Fruit fly (Drosophila melanogaster) whole organism, prepupa: ENCODE results near the gene CG42857.

Experiments used
- Blimp-1 ChIP-seq: fragments of 200-800 bp; sonication (Bioruptor generic); optimal IDR thresholded peaks from 3 replicates; lab custom pipeline; 2017; ENCODE audit warnings: missing biosample characterization, missing genetic modification characterization, mild to moderate bottlenecking, moderate library complexity, missing genetic modification reagents
- CG10631 ChIP-seq: fragments of 200-800 bp; sonication (Bioruptor generic); optimal IDR thresholded peaks from 2 replicates; lab custom pipeline; 2016; ENCODE audit warnings: missing biosample characterization, missing genetic modification characterization
- CG11902 ChIP-seq: fragments of 200-800 bp; sonication (Bioruptor generic); optimal IDR thresholded peaks from 3 replicates; lab custom pipeline; 2016; ENCODE audit warnings: missing biosample characterization, missing genetic modification characterization
- CG15336 ChIP-seq: fragments of 200-800 bp; sonication (Bioruptor generic); IDR thresholded peaks from 2 replicates; pipeline ENCODE4 v1.3.6; 2022; ENCODE audit warnings: missing biosample characterization, missing genetic modification characterization
- CG16779 ChIP-seq: fragments of 200-800 bp; sonication (Bioruptor generic); optimal IDR thresholded peaks from 3 replicates; lab custom pipeline; 2017; ENCODE audit warnings: missing biosample characterization, mild to moderate bottlenecking, missing genetic modification characterization
- CG3032 ChIP-seq: fragments of 200-800 bp; optimal IDR thresholded peaks from 2 replicates; lab custom pipeline; 2019; ENCODE audit warnings: missing biosample characterization, mild to moderate bottlenecking, missing genetic modification characterization, moderate library complexity
- CG31627 ChIP-seq: fragments of 200-800 bp; sonication (Bioruptor generic); optimal IDR thresholded peaks from 3 replicates; lab custom pipeline; 2016; ENCODE audit warnings: missing biosample characterization, missing genetic modification characterization
- CG32006 ChIP-seq: fragments of 200-800 bp; sonication (Bioruptor generic); optimal IDR thresholded peaks from 3 replicates; lab custom pipeline; 2017; ENCODE audit warnings: missing biosample characterization, mild to moderate bottlenecking, missing genetic modification characterization
- CG3919 ChIP-seq: fragments of 200-800 bp; sonication (Bioruptor generic); optimal IDR thresholded peaks from 3 replicates; lab custom pipeline; 2016; ENCODE audit warnings: missing biosample characterization, missing genetic modification characterization
- CG4318 ChIP-seq: fragments of 200-800 bp; sonication (Bioruptor generic); optimal IDR thresholded peaks from 3 replicates; lab custom pipeline; 2017; ENCODE audit warnings: missing biosample characterization, mild to moderate bottlenecking, missing genetic modification characterization
- CG6276 ChIP-seq: fragments of 200-800 bp; sonication (Bioruptor generic); optimal IDR thresholded peaks from 2 replicates; lab custom pipeline; 2017; ENCODE audit warnings: missing biosample characterization, mild to moderate bottlenecking, missing genetic modification characterization
- CG6808 ChIP-seq: fragments of 200-800 bp; sonication (Bioruptor generic); optimal IDR thresholded peaks from 3 replicates; lab custom pipeline; 2017; ENCODE audit warnings: missing biosample characterization, missing genetic modification characterization, mild to moderate bottlenecking, moderate library complexity, missing genetic modification reagents
- CG6854 ChIP-seq: fragments of 200-800 bp; sonication (Bioruptor generic); optimal IDR thresholded peaks from 2 replicates; lab custom pipeline; 2017; ENCODE audit warnings: missing biosample characterization, mild to moderate bottlenecking, missing genetic modification characterization
- CG8119 ChIP-seq: fragments of 200-800 bp; sonication (Bioruptor generic); IDR thresholded peaks from 3 replicates; pipeline ENCODE4 v1.3.6; 2022; ENCODE audit warnings: missing biosample characterization, missing genetic modification characterization
- CG8319 ChIP-seq: fragments of 200-800 bp; sonication (Bioruptor generic); optimal IDR thresholded peaks from 3 replicates; lab custom pipeline; 2016; ENCODE audit warnings: missing biosample characterization, missing genetic modification characterization
- CG8632 ChIP-seq: fragments of 200-800 bp; sonication (Bioruptor generic); optimal IDR thresholded peaks from 3 replicates; lab custom pipeline; 2016; ENCODE audit warnings: missing biosample characterization, missing genetic modification characterization
- CG9139 ChIP-seq: fragments of 200-800 bp; sonication (Bioruptor generic); optimal IDR thresholded peaks from 3 replicates; lab custom pipeline; 2017; ENCODE audit warnings: missing biosample characterization, mild to moderate bottlenecking, missing genetic modification characterization
- Eip93F ChIP-seq: fragments of 200-800 bp; sonication (Bioruptor generic); optimal IDR thresholded peaks from 2 replicates; lab custom pipeline; 2016; ENCODE audit warnings: missing biosample characterization, mild to moderate bottlenecking, missing genetic modification characterization
- Ets21C ChIP-seq: fragments of 200-800 bp; sonication (Bioruptor generic); optimal IDR thresholded peaks from 3 replicates; lab custom pipeline; 2016; ENCODE audit warnings: missing biosample characterization, missing genetic modification characterization
- Ets96B ChIP-seq: fragments of 200-800 bp; optimal IDR thresholded peaks from 2 replicates; lab custom pipeline; 2019; ENCODE audit warnings: missing biosample characterization, mild to moderate bottlenecking, missing genetic modification characterization, moderate library complexity
- Gug ChIP-seq: fragments of 200-800 bp; sonication (Bioruptor generic); IDR thresholded peaks from 2 replicates; pipeline ENCODE4 v1.3.6; 2022; ENCODE audit warnings: missing biosample characterization, missing genetic modification characterization
- Hr39 ChIP-seq: fragments of 200-800 bp; sonication (Bioruptor generic); optimal IDR thresholded peaks from 2 replicates; lab custom pipeline; 2016; ENCODE audit warnings: missing biosample characterization, missing genetic modification characterization
- Hr4 ChIP-seq: fragments of 200-800 bp; sonication (Bioruptor generic); optimal IDR thresholded peaks from 3 replicates; lab custom pipeline; 2016; ENCODE audit warnings: missing biosample characterization, missing genetic modification characterization
- Lpt ChIP-seq: fragments of 200-800 bp; sonication (Bioruptor generic); optimal IDR thresholded peaks from 3 replicates; lab custom pipeline; 2016; ENCODE audit warnings: missing biosample characterization, missing genetic modification characterization
- Met ChIP-seq: fragments of 200-800 bp; sonication (Bioruptor generic); optimal IDR thresholded peaks from 3 replicates; lab custom pipeline; 2016; ENCODE audit warnings: missing biosample characterization, missing genetic modification characterization
- OdsH ChIP-seq: fragments of 200-800 bp; sonication (Bioruptor generic); optimal IDR thresholded peaks from 3 replicates; lab custom pipeline; 2016; ENCODE audit warnings: missing biosample characterization, missing genetic modification characterization
- Smox ChIP-seq: fragments of 200-800 bp; sonication (Bioruptor generic); optimal IDR thresholded peaks from 3 replicates; lab custom pipeline; 2016; ENCODE audit warnings: missing biosample characterization, missing genetic modification characterization
- Sox102F ChIP-seq: fragments of 200-800 bp; sonication (Bioruptor generic); optimal IDR thresholded peaks from 2 replicates; lab custom pipeline; 2016; ENCODE audit warnings: missing biosample characterization, mild to moderate bottlenecking, missing genetic modification characterization
- Sox14 ChIP-seq: fragments of 200-800 bp; sonication (Bioruptor generic); optimal IDR thresholded peaks from 3 replicates; lab custom pipeline; 2016; ENCODE audit warnings: missing biosample characterization, missing genetic modification characterization
- acj6 ChIP-seq: fragments of 200-800 bp; sonication (Bioruptor generic); optimal IDR thresholded peaks from 3 replicates; lab custom pipeline; 2016; ENCODE audit warnings: missing biosample characterization, missing genetic modification characterization
- cyc ChIP-seq: fragments of 200-800 bp; sonication (Bioruptor generic); optimal IDR thresholded peaks from 3 replicates; lab custom pipeline; 2016; ENCODE audit warnings: missing biosample characterization, missing genetic modification characterization
- eg ChIP-seq: fragments of 200-800 bp; sonication (Bioruptor generic); IDR thresholded peaks from 3 replicates; pipeline ENCODE4 v1.3.6; 2022; ENCODE audit warnings: missing biosample characterization, missing genetic modification characterization
- fd59A ChIP-seq: fragments of 200-800 bp; sonication (Bioruptor generic); optimal IDR thresholded peaks from 2 replicates; lab custom pipeline; 2017; ENCODE audit warnings: missing biosample characterization, mild to moderate bottlenecking, missing genetic modification characterization, missing genetic modification reagents
- fkh ChIP-seq: fragments of 200-800 bp; sonication (Bioruptor generic); optimal IDR thresholded peaks from 3 replicates; lab custom pipeline; 2017; ENCODE audit warnings: missing biosample characterization, mild to moderate bottlenecking, missing genetic modification characterization, moderate library complexity
- lz ChIP-seq: fragments of 200-800 bp; sonication (Bioruptor generic); optimal IDR thresholded peaks from 3 replicates; lab custom pipeline; 2016; ENCODE audit warnings: missing biosample characterization, missing genetic modification characterization
- net ChIP-seq: fragments of 200-800 bp; sonication (Bioruptor generic); optimal IDR thresholded peaks from 3 replicates; lab custom pipeline; 2016; ENCODE audit warnings: missing biosample characterization, missing genetic modification characterization
- pdm3 ChIP-seq: fragments of 200-800 bp; sonication (Bioruptor generic); optimal IDR thresholded peaks from 3 replicates; lab custom pipeline; 2016; ENCODE audit warnings: missing biosample characterization, missing genetic modification characterization
- salr ChIP-seq, 2 experiments: fragments of 200-800 bp; sonication (Bioruptor generic); optimal IDR thresholded peaks; 3 replicates each; lab custom pipeline; 2016 to 2018; ENCODE audit warnings: missing biosample characterization in 2 of 2, missing genetic modification characterization in 2 of 2, mild to moderate bottlenecking in 1 of 2
- ss ChIP-seq, 2 experiments: fragments of 200-800 bp; sonication (Bioruptor generic); optimal IDR thresholded peaks; 2 replicates in 1 of 2; 3 replicates in 1 of 2; lab custom pipeline; 2017 to 2018; ENCODE audit warnings: mild to moderate bottlenecking in 2 of 2, missing biosample characterization in 2 of 2, missing genetic modification characterization in 2 of 2, moderate library complexity in 1 of 2
- topi ChIP-seq: fragments of 200-800 bp; sonication (Bioruptor generic); optimal IDR thresholded peaks from 3 replicates; lab custom pipeline; 2016; ENCODE audit warnings: missing biosample characterization, missing genetic modification characterization
- vri ChIP-seq: fragments of 200-800 bp; sonication (Bioruptor generic); optimal IDR thresholded peaks from 3 replicates; lab custom pipeline; 2016; ENCODE audit warnings: missing biosample characterization, mild to moderate bottlenecking, missing genetic modification characterization

CG42857 gene

dm6 chr3R:9818295-9818694 lies 2.7 kb downstream of the CG42857 start, which contains the start of gene CG9459:
TSS of gene CG9459 (minus strand) at chr3R:9818395.
- no peak for TF ChIP-seq Ets96B (tag; lab: Kevin White, UChicago)
- TF ChIP-seq salr (GFP tag; optimal IDR thresholded peaks at IDR 0.05; lab: Kevin White, UChicago): no peak
- no peak for TF ChIP-seq cyc (GFP tag; lab: Kevin White, UChicago)
- no peak for TF ChIP-seq Sox14 (GFP tag; lab: Kevin White, UChicago)
- no peak for TF ChIP-seq Lpt (GFP tag; lab: Kevin White, UChicago)
- no peak for TF ChIP-seq Ets21C

DNA sequence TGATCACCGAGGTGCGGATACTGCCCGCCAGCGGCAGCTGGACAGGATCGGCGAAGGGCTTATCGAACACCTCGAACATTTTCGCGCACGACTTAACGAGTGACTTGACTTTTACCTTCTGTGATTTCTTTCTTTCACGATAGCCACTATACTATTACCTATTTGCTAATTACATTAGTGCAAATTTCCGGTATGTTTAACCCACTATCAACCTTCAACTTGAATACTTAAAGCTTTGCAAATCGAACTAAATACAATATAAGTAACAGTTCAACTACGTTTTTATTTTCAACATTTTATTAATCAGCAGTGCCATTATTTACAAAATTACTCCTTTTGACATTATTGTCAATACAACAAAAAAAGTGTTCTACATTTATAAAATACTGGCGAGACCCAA lies 4.1 kb downstream of the CG42857 start, which contains the start of gene CG16904:
Gene CG16904 (minus strand): TSS at position 101 of the 400 bp plus-strand sequence.
- TF ChIP-seq Eip93F (GFP tag; lab: Kevin White, UChicago) (no peak), Gug (GFP tag; lab: Robert Waterston, UW) (no peak), Ets96B (tag; lab: Kevin White, UChicago) (no peak), CG6808 (GFP tag; lab: Kevin White, UChicago) (no peak)

dm6 chr3R:9813861-9814260 lies 7.1 kb downstream of the CG42857 start, which contains the start of gene eloF:
TSS of gene eloF (plus strand) at chr3R:9814161.
- TF ChIP-seq Met (GFP tag; lab: Kevin White, UChicago) (no peak), CG10631 (GFP tag; lab: Kevin White, UChicago) (no peak), Eip93F (GFP tag; lab: Kevin White, UChicago) (no peak), acj6 (GFP tag; lab: Kevin White, UChicago) (no peak), CG16779 (no peak), CG4318 (GFP tag; lab: Kevin White, UChicago) (no peak), Hr4 (no peak), CG8632 (GFP tag; lab: Kevin White, UChicago) (no peak), ss (GFP tag; optimal IDR thresholded peaks at IDR 0.05; lab: Kevin White, UChicago) (no peak), Sox102F (GFP tag; lab: Kevin White, UChicago) (no peak), CG9139 (GFP tag; lab: Kevin White, UChicago) (no peak), Sox14 (GFP tag; lab: Kevin White, UChicago) (no peak), CG32006 (GFP tag; lab: Kevin White, UChicago) (no peak)

DNA sequence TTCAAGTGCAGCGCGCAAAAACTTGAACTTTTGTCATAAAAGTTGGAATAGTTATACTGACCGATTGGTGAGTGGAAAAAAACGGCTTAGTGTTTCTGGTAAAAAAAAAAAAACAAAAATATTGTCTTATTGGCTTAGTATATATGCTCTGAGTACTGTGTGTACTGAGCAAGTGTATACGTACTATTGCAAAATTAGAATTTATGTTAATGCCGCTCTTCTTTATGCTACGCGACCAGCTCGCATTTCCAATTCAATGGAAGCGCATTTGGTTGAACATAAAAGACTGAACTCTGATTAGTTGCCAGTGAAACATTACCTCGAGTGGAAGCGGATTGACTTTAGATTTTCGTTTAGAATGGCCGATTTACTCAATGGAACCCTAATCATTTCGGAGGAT lies 8.5 kb downstream of the CG42857 start, which contains the start of gene CG8534:
Gene CG8534 (plus strand): TSS at position 301 of the 400 bp plus-strand sequence.
- TF ChIP-seq vri (GFP tag; lab: Kevin White, UChicago): no peak
- no peak for TF ChIP-seq Hr4
- TF ChIP-seq Blimp-1: no peak
- no peak for TF ChIP-seq CG8119 (GFP tag; lab: Robert Waterston, UW)
- TF ChIP-seq lz (GFP tag; lab: Kevin White, UChicago): no peak
- TF ChIP-seq fd59A (GFP tag; lab: Kevin White, UChicago): no peak
- no peak for TF ChIP-seq CG6276 (GFP tag; lab: Kevin White, UChicago)
- TF ChIP-seq CG3032 (tag; lab: Kevin White, UChicago): no peak
- TF ChIP-seq CG15336 (GFP tag; lab: Robert Waterston, UW): no peak
- TF ChIP-seq CG6808 (GFP tag; lab: Kevin White, UChicago): no peak
- no peak for TF ChIP-seq CG8319 (GFP tag; lab: Kevin White, UChicago)

DNA sequence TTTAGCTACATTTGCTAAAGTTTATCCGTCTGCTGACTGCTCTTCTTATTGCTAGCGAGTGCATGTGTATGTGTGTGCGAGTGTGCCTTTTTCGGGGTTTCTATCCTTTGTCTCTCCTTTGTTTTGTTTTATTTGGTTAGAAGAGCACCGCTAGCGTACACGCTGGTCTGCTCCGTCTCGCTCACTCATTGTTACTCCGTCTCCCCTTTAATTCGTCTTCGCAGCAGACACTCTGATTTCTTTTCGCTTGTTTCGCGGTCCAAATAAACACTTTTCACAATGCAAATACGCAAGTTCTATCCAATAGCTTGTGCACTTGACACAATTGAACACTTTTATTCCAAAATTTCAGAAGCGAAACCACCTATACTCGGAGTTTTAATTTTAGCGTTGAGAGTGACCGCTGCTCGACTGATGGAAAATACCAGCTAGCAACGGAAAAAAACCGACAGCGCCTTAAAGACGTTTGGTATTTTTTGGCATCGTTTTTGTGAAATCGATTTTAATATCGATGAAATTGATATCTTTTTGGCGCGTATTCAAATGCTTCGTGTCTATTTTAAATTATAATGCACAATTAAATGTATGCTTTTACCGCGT lies 11.9 kb downstream of the CG42857 start, which contains the start of gene FBXO11:
Gene FBXO11 (minus strand): TSS at position 423 of the 600 bp plus-strand sequence.
- TF ChIP-seq fd59A (GFP tag; lab: Kevin White, UChicago) (no peak), OdsH (GFP tag; lab: Kevin White, UChicago) (no peak), CG31627 (GFP tag; lab: Kevin White, UChicago) (no peak), Sox102F (GFP tag; lab: Kevin White, UChicago) (no peak), Hr39 (GFP tag; lab: Kevin White, UChicago) (no peak), CG4318 (GFP tag; lab: Kevin White, UChicago) (no peak), topi (GFP tag; lab: Kevin White, UChicago) (peak; percentile 38), Smox (GFP tag; lab: Kevin White, UChicago) (no peak), lz (GFP tag; lab: Kevin White, UChicago) (peak; percentile 5), Ets21C (no peak), Gug (GFP tag; lab: Robert Waterston, UW) (no peak), Lpt (GFP tag; lab: Kevin White, UChicago) (peak; percentile 67), pdm3 (no peak), net (GFP tag; lab: Kevin White, UChicago) (no peak), CG16779 (peak; percentile 77), CG11902 (GFP tag; lab: Kevin White, UChicago) (no peak), salr (GFP tag; optimal IDR thresholded peaks at IDR 0.05; lab: Kevin White, UChicago) (peak in 1 of 2 experiments; percentile 19), Hr4 (no peak), CG6854 (peak; percentile 73), CG3919 (GFP tag; lab: Kevin White, UChicago) (no peak), CG10631 (GFP tag; lab: Kevin White, UChicago) (no peak), eg (GFP tag; lab: Robert Waterston, UW) (peak; percentile 80), fkh (GFP tag; lab: Kevin White, UChicago) (peak; percentile 96)
